Fruit fly (Drosophila melanogaster): Measurements from ENCODE around the gene mRpL2.

The mRpL2 gene

dm6 chr3L:11125636-11126532, 5.2 kb downstream of the mRpL2 start (continued):
- no peak for TF ChIP-seq CG7839 (tag; optimal IDR thresholded peaks at IDR 0.05)
- TF ChIP-seq tin (GFP tag; optimal IDR thresholded peaks at IDR 0.05) = no peak
- 0 out of 2 replicates have a peak, but pooled peaks have one; percentile 11 for TF ChIP-seq Xrp1 (GFP tag; IDR thresholded peaks at IDR 0.05)
- no peak for TF ChIP-seq salm (tag; optimal IDR thresholded peaks at IDR 0.05)
- no peak for TF ChIP-seq CG11398 (GFP tag; optimal IDR thresholded peaks at IDR 0.05)
- no peak for TF ChIP-seq dan (GFP tag; IDR thresholded peaks at IDR 0.05)
- no peak for TF ChIP-seq CG2116 (GFP tag; optimal IDR thresholded peaks at IDR 0.05)
- no peak for TF ChIP-seq CG13424 (tag; optimal IDR thresholded peaks at IDR 0.05)
- TF ChIP-seq CG4707 (GFP tag; optimal IDR thresholded peaks at IDR 0.05) = no peak
- peak; percentile 43 for TF ChIP-seq gem (tag; optimal IDR thresholded peaks at IDR 0.05)
- no peak for TF ChIP-seq wor (GFP tag; IDR thresholded peaks at IDR 0.05)
- no peak for TF ChIP-seq ac (GFP tag; optimal IDR thresholded peaks at IDR 0.05)
- TF ChIP-seq gro (GFP tag; optimal IDR thresholded peaks at IDR 0.05) = no peak
- no peak for TF ChIP-seq exex (tag; optimal IDR thresholded peaks at IDR 0.05)
- peak; percentile 23 for TF ChIP-seq zfh2 (GFP tag; optimal IDR thresholded peaks at IDR 0.05)
- no peak for TF ChIP-seq CG8089 (GFP tag; optimal IDR thresholded peaks at IDR 0.05)
- TF ChIP-seq CG10654 (GFP tag; optimal IDR thresholded peaks at IDR 0.05) = no peak
- TF ChIP-seq CG7963 (GFP tag; IDR thresholded peaks at IDR 0.05; ENCODE audit: partially characterized antibody) = no peak
- no peak for TF ChIP-seq sna (GFP tag; IDR thresholded peaks at IDR 0.05; ENCODE audit: partially characterized antibody)
- TF ChIP-seq Ssrp (tag; optimal IDR thresholded peaks at IDR 0.05) = no peak
- no peak for TF ChIP-seq run (tag; optimal IDR thresholded peaks at IDR 0.05)
- no peak for TF ChIP-seq CG7357 (GFP tag; IDR thresholded peaks at IDR 0.05)
- no peak for TF ChIP-seq CG42726 (GFP tag; IDR thresholded peaks at IDR 0.05; ENCODE audit: partially characterized antibody)
- no peak for TF ChIP-seq bowl (GFP tag; IDR thresholded peaks at IDR 0.05)
- peak; percentile 72 for TF ChIP-seq sens (GFP tag)
- TF ChIP-seq TFAM (GFP tag; optimal IDR thresholded peaks at IDR 0.05) = no peak
- TF ChIP-seq Atf-2 (GFP tag; optimal IDR thresholded peaks at IDR 0.05) = no peak
- TF ChIP-seq grau (tag; optimal IDR thresholded peaks at IDR 0.05) = peak; percentile 81
- no peak for TF ChIP-seq Myb (GFP tag; optimal IDR thresholded peaks at IDR 0.05)
- no peak for TF ChIP-seq ken (GFP tag; IDR thresholded peaks at IDR 0.05)
- no peak for TF ChIP-seq CG13894 (tag; optimal IDR thresholded peaks at IDR 0.05)
- no peak for TF ChIP-seq dati (GFP tag; IDR thresholded peaks at IDR 0.05)
- no peak for TF ChIP-seq CG4282 (GFP tag; optimal IDR thresholded peaks at IDR 0.05)
- no peak for TF ChIP-seq CG12744 (GFP tag; optimal IDR thresholded peaks at IDR 0.05)
- TF ChIP-seq CG4617 (GFP tag; optimal IDR thresholded peaks at IDR 0.05; ENCODE audit: borderline replicate concordance) = no peak
- TF ChIP-seq Nf-YB (GFP tag; optimal IDR thresholded peaks at IDR 0.05) = no peak
- no peak for TF ChIP-seq inv (GFP tag; IDR thresholded peaks at IDR 0.05; ENCODE audit: partially characterized antibody)
- TF ChIP-seq CG32532 (GFP tag; IDR thresholded peaks at IDR 0.05) = peak; percentile 54
- peak; percentile 10 for TF ChIP-seq CG10979 (tag; optimal IDR thresholded peaks at IDR 0.05)
- no peak for TF ChIP-seq odd (GFP tag; optimal IDR thresholded peaks at IDR 0.05)
- no peak for TF ChIP-seq sqz (GFP tag; optimal IDR thresholded peaks at IDR 0.05)
- no peak for TF ChIP-seq Bdp1 (GFP tag; optimal IDR thresholded peaks at IDR 0.05)
- no peak for TF ChIP-seq CG12219 (GFP tag; optimal IDR thresholded peaks at IDR 0.05)

Measured in whole organism, embryonic.